Worm (Caenorhabditis elegans) whole organism, L4 larva: ENCODE results near the gene copz-1.

Experiments
- F44E2.7 ChIP-seq: fragments of 200-800 bp; sonication (Bioruptor generic); IDR thresholded peaks from 2 replicates; pipeline ENCODE4 v2.1.2; 2022; ENCODE audit warnings: missing genetic modification characterization, missing compliant biosample characterization
- F49E8.2 ChIP-seq: sonication (generic microtip); optimal IDR thresholded peaks from 2 replicates; lab custom pipeline; 2016; ENCODE audit warnings: missing compliant biosample characterization, mild to moderate bottlenecking, missing genetic modification characterization, borderline replicate concordance
- T20F7.1 ChIP-seq: fragments of 200-800 bp; sonication (Bioruptor generic); optimal IDR thresholded peaks from 2 replicates; lab custom pipeline; 2018; ENCODE audit warnings: mild to moderate bottlenecking, missing genetic modification characterization, missing compliant biosample characterization
- aha-1 ChIP-seq: fragments of 150-350 bp; peaks from one replicate; lab custom pipeline; 2014; ENCODE audit warnings: missing biosample characterization, missing genetic modification characterization
- daf-16 ChIP-seq, 3 experiments: sonication (generic microtip); optimal IDR thresholded peaks; 2 replicates each; lab custom pipeline; 2016 to 2017; ENCODE audit warnings: missing genetic modification characterization in 3 of 3, missing genetic modification reagents in 3 of 3, mild to moderate bottlenecking in 2 of 3, missing compliant biosample characterization in 2 of 3, missing biosample characterization in 1 of 3, moderate library complexity in 1 of 3
- dmd-6 ChIP-seq: fragments of 200-800 bp; sonication (Bioruptor generic); IDR thresholded peaks from 2 replicates; pipeline ENCODE4 v1.3.6; 2022; ENCODE audit warnings: missing genetic modification reagents, missing genetic modification characterization, missing compliant biosample characterization
- dpl-1 ChIP-seq: fragments of 150-350 bp; optimal IDR thresholded peaks from 2 replicates; lab custom pipeline; 2014; ENCODE audit warnings: missing biosample characterization, missing genetic modification reagents, missing genetic modification characterization
- dve-1 ChIP-seq: sonication (generic microtip); optimal IDR thresholded peaks from 2 replicates; lab custom pipeline; 2017; ENCODE audit warnings: antibody characterized with exemption, mild to moderate bottlenecking, missing genetic modification characterization, missing compliant biosample characterization; ENCODE audit not compliant: insufficient read depth
- egl-27 ChIP-seq: sonication (generic microtip); optimal IDR thresholded peaks from 3 replicates; lab custom pipeline; 2017; ENCODE audit warnings: missing biosample characterization, missing genetic modification reagents, missing genetic modification characterization
- fkh-10 ChIP-seq: fragments of 150-350 bp; optimal IDR thresholded peaks from 2 replicates; lab custom pipeline; 2014; ENCODE audit warnings: missing biosample characterization, missing genetic modification reagents, missing genetic modification characterization
- hlh-11 ChIP-seq: fragments of 200-800 bp; sonication (Bioruptor generic); optimal IDR thresholded peaks from 2 replicates; lab custom pipeline; 2018; ENCODE audit warnings: mild to moderate bottlenecking, missing genetic modification characterization, missing compliant biosample characterization
- hlh-30 ChIP-seq: sonication (generic microtip); optimal IDR thresholded peaks from 2 replicates; lab custom pipeline; 2017; ENCODE audit warnings: antibody characterized with exemption, mild to moderate bottlenecking, missing genetic modification characterization, missing compliant biosample characterization; ENCODE audit not compliant: insufficient read depth
- hmg-1.1 ChIP-seq: fragments of 200-800 bp; sonication (Bioruptor generic); IDR thresholded peaks from 2 replicates; pipeline ENCODE4 v1.3.6; 2022; ENCODE audit warnings: missing genetic modification reagents, missing genetic modification characterization, missing compliant biosample characterization
- lin-1 ChIP-seq: fragments of 200-800 bp; sonication (Bioruptor generic); IDR thresholded peaks from 2 replicates; pipeline ENCODE4 v1.3.6; 2022; ENCODE audit warnings: missing genetic modification reagents, missing genetic modification characterization, missing compliant biosample characterization
- lin-38 ChIP-seq: fragments of 200-800 bp; sonication (Bioruptor generic); IDR thresholded peaks from 2 replicates; pipeline ENCODE4 v1.3.6; 2022; ENCODE audit warnings: missing genetic modification reagents, missing genetic modification characterization, missing compliant biosample characterization
- lir-3 ChIP-seq: sonication (generic microtip); optimal IDR thresholded peaks from 2 replicates; lab custom pipeline; 2016; ENCODE audit warnings: mild to moderate bottlenecking, missing genetic modification characterization, missing compliant biosample characterization
- lsy-2 ChIP-seq, 2 experiments: fragments of 150-350 bp in 1 of 2; sonication (generic microtip) in 1 of 2; optimal IDR thresholded peaks; 2 replicates each; lab custom pipeline; 2014 to 2017; ENCODE audit warnings: missing biosample characterization in 2 of 2, missing genetic modification characterization in 2 of 2
- mdl-1 ChIP-seq, 2 experiments: fragments of 150-350 bp in 1 of 2; sonication (generic microtip) in 1 of 2; optimal IDR thresholded peaks; 2 replicates each; lab custom pipeline; 2014 to 2017; ENCODE audit warnings: missing biosample characterization in 2 of 2, missing genetic modification characterization in 2 of 2
- mep-1 ChIP-seq: fragments of 150-350 bp; sonication (generic microtip); optimal IDR thresholded peaks from 3 replicates; lab custom pipeline; 2014; ENCODE audit warnings: missing biosample characterization, missing genetic modification characterization
- mes-2 ChIP-seq: sonication (generic microtip); optimal IDR thresholded peaks from 2 replicates; lab custom pipeline; 2016; ENCODE audit warnings: missing genotype, mild to moderate bottlenecking, missing genetic modification characterization, missing compliant biosample characterization; ENCODE audit not compliant: poor library complexity, severe bottlenecking
- mxl-3 ChIP-seq: fragments of 200-800 bp; sonication (Bioruptor generic); optimal IDR thresholded peaks from 2 replicates; lab custom pipeline; 2018; ENCODE audit warnings: mild to moderate bottlenecking, missing genetic modification characterization, missing compliant biosample characterization
- nhr-10 ChIP-seq: fragments of 150-350 bp; optimal IDR thresholded peaks from 2 replicates; lab custom pipeline; 2014; ENCODE audit warnings: missing biosample characterization, missing genetic modification characterization
- nhr-102 ChIP-seq: sonication (generic microtip); optimal IDR thresholded peaks from 2 replicates; lab custom pipeline; 2016; ENCODE audit warnings: mild to moderate bottlenecking, missing genetic modification characterization, moderate library complexity, missing compliant biosample characterization
- nhr-25 ChIP-seq: sonication (generic microtip); optimal IDR thresholded peaks from 2 replicates; lab custom pipeline; 2017; ENCODE audit warnings: missing genetic modification characterization, mild to moderate bottlenecking, missing compliant biosample characterization, antibody characterized with exemption, moderate library complexity, borderline replicate concordance; ENCODE audit not compliant: insufficient read depth
- nhr-28 ChIP-seq: fragments of 150-350 bp; optimal IDR thresholded peaks from 2 replicates; lab custom pipeline; 2014; ENCODE audit warnings: missing biosample characterization, missing genetic modification characterization
- nhr-48 ChIP-seq: sonication (generic microtip); optimal IDR thresholded peaks from 2 replicates; lab custom pipeline; 2016; ENCODE audit warnings: mild to moderate bottlenecking, missing genetic modification characterization, missing compliant biosample characterization
- nhr-6 ChIP-seq: fragments of 150-350 bp; optimal IDR thresholded peaks from 2 replicates; lab custom pipeline; 2014; ENCODE audit warnings: missing biosample characterization, missing genetic modification characterization
- nhr-76 ChIP-seq: fragments of 150-350 bp; optimal IDR thresholded peaks from 2 replicates; lab custom pipeline; 2014; ENCODE audit warnings: missing biosample characterization, missing genetic modification characterization
- saeg-2 ChIP-seq: fragments of 200-800 bp; sonication (Bioruptor generic); IDR thresholded peaks from 2 replicates; pipeline ENCODE4 v1.3.6; 2022; ENCODE audit warnings: missing genetic modification reagents, missing genetic modification characterization, missing compliant biosample characterization
- set-16 ChIP-seq: fragments of 200-800 bp; sonication (Bioruptor generic); IDR thresholded peaks from 2 replicates; pipeline ENCODE4 v1.3.6; 2022; ENCODE audit warnings: missing genetic modification reagents, missing genetic modification characterization, missing compliant biosample characterization
- spr-3 ChIP-seq: fragments of 200-800 bp; sonication (Bioruptor generic); optimal IDR thresholded peaks from 2 replicates; lab custom pipeline; 2018; ENCODE audit warnings: mild to moderate bottlenecking, missing genetic modification characterization, missing compliant biosample characterization
- tag-97 ChIP-seq: fragments of 200-800 bp; sonication (Bioruptor generic); IDR thresholded peaks from 2 replicates; pipeline ENCODE4 v1.3.6; 2022; ENCODE audit warnings: missing genetic modification characterization, missing compliant biosample characterization
- tra-1 ChIP-seq: fragments of 200-800 bp; sonication (Bioruptor generic); IDR thresholded peaks from 2 replicates; pipeline ENCODE4 v1.3.6; 2022; ENCODE audit warnings: missing genetic modification reagents, missing genetic modification characterization, missing compliant biosample characterization
- unc-130 ChIP-seq: sonication (generic microtip); optimal IDR thresholded peaks from 2 replicates; lab custom pipeline; 2016; ENCODE audit warnings: missing genetic modification reagents, missing genetic modification characterization, missing compliant biosample characterization
- unc-62 ChIP-seq, 3 experiments: fragments of 150-350 bp in 1 of 3; sonication (generic microtip); optimal IDR thresholded peaks in 2 of 3; peaks in 1 of 3; 1 replicate in 1 of 3; 2 replicates in 2 of 3; lab custom pipeline; 2014 to 2017; ENCODE audit warnings: missing biosample characterization in 3 of 3, missing genetic modification characterization in 3 of 3, missing genetic modification reagents in 3 of 3, missing genotype in 1 of 3
- zfp-3 ChIP-seq: fragments of 200-800 bp; sonication (Bioruptor generic); conservative IDR thresholded peaks from 2 replicates; pipeline ENCODE4 v1.3.6; 2022; ENCODE audit warnings: missing genetic modification reagents, missing genetic modification characterization, missing compliant biosample characterization
- ztf-7 ChIP-seq: fragments of 150-350 bp; optimal IDR thresholded peaks from 2 replicates; lab custom pipeline; 2014; ENCODE audit warnings: missing biosample characterization, missing genetic modification characterization

copz-1 gene

ce11 chrII:10861723-10862486 is 10.8 kb upstream of the copz-1 start:
- peak; percentile 74 for TF ChIP-seq dmd-6 (GFP tag; lab: Robert Waterston, UW)
- TF ChIP-seq mdl-1 (tag; optimal IDR thresholded peaks at IDR 0.05; lab: Kevin White, UChicago): peak; percentile 18 to 25
- no peak for TF ChIP-seq tag-97 (GFP tag; lab: Robert Waterston, UW)
- 0 out of 2 replicates have a peak, but pooled peaks have one; percentile 10 for TF ChIP-seq saeg-2 (GFP tag; lab: Robert Waterston, UW)
- TF ChIP-seq nhr-10 (tag; lab: Kevin White, UChicago): no peak
- TF ChIP-seq nhr-102 (tag; lab: Kevin White, UChicago): peak; percentile 31
- peak; percentile 61 for TF ChIP-seq hlh-11 (tag; lab: Kevin White, UChicago)
- peak; percentile 17 for TF ChIP-seq mxl-3
- TF ChIP-seq hlh-30 (tag; lab: Kevin White, UChicago): peak; percentile 37
- no peak for TF ChIP-seq unc-130 (GFP tag; lab: Kevin White, UChicago)
- peak; percentile 32 for TF ChIP-seq fkh-10
- peak; percentile 77 for TF ChIP-seq dve-1 (tag; lab: Kevin White, UChicago)
- no peak for TF ChIP-seq hmg-1.1 (GFP tag; lab: Robert Waterston, UW)
- peak; percentile 17 for TF ChIP-seq T20F7.1 (GFP tag; lab: Kevin White, UChicago)
- TF ChIP-seq nhr-28: peak; percentile 79
- TF ChIP-seq tra-1 (GFP tag; lab: Robert Waterston, UW): peak; percentile 45; the same call in 1 of the 2 replicates
- peak; percentile 30 for TF ChIP-seq nhr-48 (tag; lab: Kevin White, UChicago)
- TF ChIP-seq lin-1 (GFP tag; lab: Robert Waterston, UW): 0 out of 2 replicates have a peak, but pooled peaks have one; percentile 51
- TF ChIP-seq mep-1 (tag; lab: Kevin White, UChicago): peak; percentile 15
- TF ChIP-seq daf-16 (GFP tag; optimal IDR thresholded peaks at IDR 0.05; lab: Kevin White, UChicago): no peak
- TF ChIP-seq daf-16 (tag; optimal IDR thresholded peaks at IDR 0.05; lab: Kevin White, UChicago): peak; percentile 62
- peak; percentile 72 for TF ChIP-seq aha-1
- TF ChIP-seq set-16 (GFP tag; lab: Robert Waterston, UW): 0 out of 2 replicates have a peak, but pooled peaks have one; percentile 13
- no peak for TF ChIP-seq ztf-7
- peak in 1 of 2 experiments; percentile 64 for TF ChIP-seq unc-62 (GFP tag; optimal IDR thresholded peaks at IDR 0.05 in 1 of 2; lab: Kevin White, UChicago)
- TF ChIP-seq unc-62 (tag; optimal IDR thresholded peaks at IDR 0.05; lab: Kevin White, UChicago): no peak

ce11 chrII:10862749-10863656 is 9.7 kb upstream of the copz-1 start:
- TF ChIP-seq lin-38 (GFP tag; lab: Robert Waterston, UW): 0 out of 2 replicates have a peak, but pooled peaks have one; percentile 12
- peak; percentile 5 for TF ChIP-seq mes-2 (tag; lab: Kevin White, UChicago)
- TF ChIP-seq set-16 (GFP tag; lab: Robert Waterston, UW): 0 out of 2 replicates have a peak, but pooled peaks have one; percentile 12
- TF ChIP-seq nhr-6 (tag; lab: Kevin White, UChicago): peak; percentile 11
- peak; percentile 35; the same call in 1 of the 2 replicates for TF ChIP-seq dmd-6 (GFP tag; lab: Robert Waterston, UW)
- TF ChIP-seq spr-3 (GFP tag; lab: Kevin White, UChicago): no peak
- peak in 1 of 2 experiments; percentile 29 for TF ChIP-seq lsy-2 (tag; optimal IDR thresholded peaks at IDR 0.05; lab: Kevin White, UChicago)
- peak; percentile 31 for TF ChIP-seq mxl-3
- peak; percentile 25 for TF ChIP-seq F49E8.2 (tag; lab: Kevin White, UChicago)
- TF ChIP-seq hmg-1.1 (GFP tag; lab: Robert Waterston, UW): 0 out of 2 replicates have a peak, but pooled peaks have one; percentile 12
- TF ChIP-seq mdl-1 (tag; optimal IDR thresholded peaks at IDR 0.05; lab: Kevin White, UChicago): peak in 1 of 2 experiments; percentile 42
- peak; percentile 41 for TF ChIP-seq nhr-25
- TF ChIP-seq F44E2.7 (GFP tag; lab: Robert Waterston, UW): no peak
- no peak for TF ChIP-seq zfp-3 (GFP tag; lab: Robert Waterston, UW)
- TF ChIP-seq lir-3 (tag; lab: Kevin White, UChicago): no peak
- no peak for TF ChIP-seq nhr-76 (tag; lab: Kevin White, UChicago)
- TF ChIP-seq dve-1 (tag; lab: Kevin White, UChicago): peak; percentile 49
- TF ChIP-seq dpl-1 (GFP tag; lab: Kevin White, UChicago): peak; percentile 19
- no peak for TF ChIP-seq egl-27
- peak; percentile 3 for TF ChIP-seq hlh-11 (tag; lab: Kevin White, UChicago)
- TF ChIP-seq unc-62 (GFP tag; optimal IDR thresholded peaks at IDR 0.05 in 1 of 2; lab: Kevin White, UChicago): peak in 1 of 2 experiments; percentile 74
- no peak for TF ChIP-seq unc-62 (tag; optimal IDR thresholded peaks at IDR 0.05; lab: Kevin White, UChicago)
